Worm (Caenorhabditis elegans): ENCODE results near the gene ttr-39.

- no peak for TF ChIP-seq dsc-1 (tag; optimal IDR thresholded peaks at IDR 0.05)
- TF ChIP-seq elt-3 (tag; optimal IDR thresholded peaks at IDR 0.05) = no peak
- no peak for TF ChIP-seq jun-1 (tag; optimal IDR thresholded peaks at IDR 0.05)
- no peak for TF ChIP-seq lin-39 (tag; optimal IDR thresholded peaks at IDR 0.05)
- TF ChIP-seq ztf-4 (tag; optimal IDR thresholded peaks at IDR 0.05) = no peak
- no peak for TF ChIP-seq egl-27 (tag; optimal IDR thresholded peaks at IDR 0.05)
- TF ChIP-seq mdl-1 (tag; optimal IDR thresholded peaks at IDR 0.05) = no peak
- TF ChIP-seq unc-98 (GFP tag; IDR thresholded peaks at IDR 0.05) = no peak
- no peak for TF ChIP-seq snpc-4 (tag; optimal IDR thresholded peaks at IDR 0.05)
- no peak for TF ChIP-seq fkh-10 (GFP tag; optimal IDR thresholded peaks at IDR 0.05)
- no peak for TF ChIP-seq mep-1 (tag; optimal IDR thresholded peaks at IDR 0.05)
- no peak for TF ChIP-seq fos-1 (tag; optimal IDR thresholded peaks at IDR 0.05)
- no peak for TF ChIP-seq fkh-8 (tag; optimal IDR thresholded peaks at IDR 0.05)
- no peak for TF ChIP-seq lsy-2 (tag; optimal IDR thresholded peaks at IDR 0.05)
These were observed 5.2 kb downstream of the ttr-39 start, which contains the start of gene W01B6.8 for ce11 chrIV:10084323-10084959.
